Worm (Caenorhabditis elegans) whole organism, L2 larva: ENCODE results near the gene F27B10.1.
"Not testable (repeated sequence)": the region's sequence is repeated elsewhere in the genome, so short reads cannot be mapped to it uniquely, and the experiment has no call there.

Experiments
- C34F6.9 ChIP-seq: fragments of 150-350 bp; optimal IDR thresholded peaks from 2 replicates; lab custom pipeline; 2014; ENCODE audit warnings: missing biosample characterization, missing genetic modification characterization
- F13H6.1 ChIP-seq: sonication (generic microtip); optimal IDR thresholded peaks from 2 replicates; lab custom pipeline; 2016; ENCODE audit warnings: missing genetic modification characterization, missing compliant biosample characterization
- R02D3.7 ChIP-seq: fragments of 150-350 bp; optimal IDR thresholded peaks from 2 replicates; lab custom pipeline; 2014; ENCODE audit warnings: missing biosample characterization, missing genetic modification characterization
- ZK546.5 ChIP-seq: sonication (generic microtip); optimal IDR thresholded peaks from 2 replicates; lab custom pipeline; 2017; ENCODE audit warnings: missing biosample characterization, missing genetic modification characterization
- aly-2 ChIP-seq: fragments of 150-350 bp; optimal IDR thresholded peaks from 2 replicates; lab custom pipeline; 2014; ENCODE audit warnings: missing biosample characterization, missing genetic modification characterization
- ama-1 ChIP-seq: fragments of 150-350 bp; optimal IDR thresholded peaks from 2 replicates; lab custom pipeline; 2018; ENCODE audit warnings: inconsistent platforms
- ceh-16 ChIP-seq: fragments of 150-350 bp; optimal IDR thresholded peaks from 2 replicates; lab custom pipeline; 2014; ENCODE audit warnings: missing biosample characterization, missing genetic modification characterization
- ceh-82 ChIP-seq: fragments of 150-350 bp; optimal IDR thresholded peaks from 2 replicates; lab custom pipeline; 2014; ENCODE audit warnings: missing biosample characterization, missing genetic modification characterization
- crh-2 ChIP-seq: sonication (generic microtip); optimal IDR thresholded peaks from 2 replicates; lab custom pipeline; 2017; ENCODE audit warnings: missing biosample characterization, missing genetic modification characterization
- egl-27 ChIP-seq: sonication (generic microtip); optimal IDR thresholded peaks from 3 replicates; lab custom pipeline; 2017; ENCODE audit warnings: missing biosample characterization, missing genetic modification reagents, missing genetic modification characterization
- elt-1 ChIP-seq: fragments of 150-350 bp; optimal IDR thresholded peaks from 2 replicates; lab custom pipeline; 2014; ENCODE audit warnings: missing biosample characterization, missing genetic modification characterization
- elt-3 ChIP-seq: sonication (generic microtip); optimal IDR thresholded peaks from 2 replicates; lab custom pipeline; 2017; ENCODE audit warnings: missing biosample characterization, missing genetic modification characterization
- fos-1 ChIP-seq: fragments of 150-350 bp; optimal IDR thresholded peaks from 2 replicates; lab custom pipeline; 2014; ENCODE audit warnings: missing biosample characterization, missing genetic modification characterization
- lin-11 ChIP-seq: fragments of 150-350 bp; sonication (generic microtip); optimal IDR thresholded peaks from 2 replicates; lab custom pipeline; 2014; ENCODE audit warnings: missing biosample characterization, missing genetic modification characterization, inconsistent platforms, mixed read lengths
- lin-13 ChIP-seq: fragments of 150-350 bp; optimal IDR thresholded peaks from 2 replicates; lab custom pipeline; 2014; ENCODE audit warnings: missing biosample characterization, missing genetic modification reagents, missing genetic modification characterization
- lin-39 ChIP-seq: fragments of 150-350 bp; optimal IDR thresholded peaks from 2 replicates; lab custom pipeline; 2014; ENCODE audit warnings: missing biosample characterization, missing genetic modification reagents, missing genetic modification characterization
- mbf-1 ChIP-seq: sonication (generic microtip); optimal IDR thresholded peaks from 2 replicates; lab custom pipeline; 2017; ENCODE audit warnings: missing biosample characterization, missing genetic modification characterization
- mdl-1 ChIP-seq, 2 experiments: fragments of 150-350 bp in 1 of 2; sonication (generic microtip) in 1 of 2; optimal IDR thresholded peaks; 2 replicates each; lab custom pipeline; 2017; ENCODE audit warnings: missing biosample characterization in 2 of 2, missing genetic modification characterization in 2 of 2
- nhr-10 ChIP-seq: sonication (generic microtip); optimal IDR thresholded peaks from 2 replicates; lab custom pipeline; 2017; ENCODE audit warnings: missing biosample characterization, missing genetic modification characterization
- nhr-129 ChIP-seq: fragments of 150-350 bp; optimal IDR thresholded peaks from 2 replicates; lab custom pipeline; 2014; ENCODE audit warnings: missing biosample characterization, missing genetic modification characterization
- nhr-237 ChIP-seq: fragments of 150-350 bp; optimal IDR thresholded peaks from 2 replicates; lab custom pipeline; 2014; ENCODE audit warnings: missing biosample characterization, missing genetic modification characterization
- nhr-6 ChIP-seq: fragments of 150-350 bp; optimal IDR thresholded peaks from 2 replicates; lab custom pipeline; 2014; ENCODE audit warnings: missing biosample characterization, missing genetic modification characterization
- peb-1 ChIP-seq: fragments of 150-350 bp; optimal IDR thresholded peaks from 2 replicates; lab custom pipeline; 2014; ENCODE audit warnings: missing biosample characterization, missing genetic modification characterization
- sma-3 ChIP-seq: sonication (generic microtip); optimal IDR thresholded peaks from 2 replicates; lab custom pipeline; 2016; ENCODE audit warnings: missing genetic modification reagents, missing genetic modification characterization, missing compliant biosample characterization
- sma-9 ChIP-seq, 2 experiments: fragments of 150-350 bp in 1 of 2; sonication (generic microtip) in 1 of 2; optimal IDR thresholded peaks; 2 replicates each; lab custom pipeline; 2014 to 2016; ENCODE audit warnings: missing genetic modification characterization in 2 of 2, mild to moderate bottlenecking in 1 of 2, missing biosample characterization in 1 of 2, missing compliant biosample characterization in 1 of 2, missing genetic modification reagents in 1 of 2, moderate library complexity in 1 of 2
- unc-39 ChIP-seq: fragments of 150-350 bp; optimal IDR thresholded peaks from 2 replicates; lab custom pipeline; 2014; ENCODE audit warnings: missing biosample characterization, missing genetic modification characterization
- unc-55 ChIP-seq: fragments of 150-350 bp; sonication (generic microtip); optimal IDR thresholded peaks from 3 replicates; lab custom pipeline; 2014; ENCODE audit warnings: missing biosample characterization, missing genetic modification reagents, missing genetic modification characterization
- zag-1 ChIP-seq: fragments of 150-350 bp; optimal IDR thresholded peaks from 2 replicates; lab custom pipeline; 2014; ENCODE audit warnings: missing biosample characterization, missing genetic modification characterization
- ztf-4 ChIP-seq: fragments of 150-350 bp; optimal IDR thresholded peaks from 2 replicates; lab custom pipeline; 2014; ENCODE audit warnings: missing biosample characterization, missing genetic modification characterization

The F27B10.1 gene

ce11 chrV:7062790-7063189 is 9.6 kb upstream of the F27B10.1 start, which contains the start of gene tmem-258:
Gene tmem-258, plus strand, starts transcription at chrV:7063174.
- not testable (repeated sequence) for TF ChIP-seq nhr-6 (tag; lab: Kevin White, UChicago); lin-13; elt-1 (tag; lab: Kevin White, UChicago)

ce11 chrV:7065226-7065625 is 7.2 kb upstream of the F27B10.1 start, which contains the start of gene Y57E12AR.1:
Gene Y57E12AR.1, minus strand, starts transcription at chrV:7065326.
- TF ChIP-seq peb-1 (tag; lab: Kevin White, UChicago) (no peak), zag-1 (tag; lab: Kevin White, UChicago) (no peak), nhr-10 (tag; lab: Kevin White, UChicago) (no peak), F13H6.1 (tag; lab: Kevin White, UChicago) (no peak), ceh-16 (tag; lab: Kevin White, UChicago) (no peak), lin-11 (no peak), aly-2 (no peak), elt-1 (tag; lab: Kevin White, UChicago) (no peak), unc-39 (no peak), ceh-82 (tag; lab: Kevin White, UChicago) (no peak), lin-13 (no peak), sma-3 (GFP tag; lab: Kevin White, UChicago) (no peak), nhr-237 (tag; lab: Kevin White, UChicago) (no peak)

ce11 chrV:7068861-7069260 is 3.5 kb upstream of the F27B10.1 start:
- TF ChIP-seq mbf-1 (tag; lab: Kevin White, UChicago) = no peak
- no peak for TF ChIP-seq ceh-16 (tag; lab: Kevin White, UChicago)
- TF ChIP-seq sma-3 (GFP tag; lab: Kevin White, UChicago) = no peak
- TF ChIP-seq F13H6.1 (tag; lab: Kevin White, UChicago) = no peak
- TF ChIP-seq unc-55 (GFP tag; lab: Kevin White, UChicago) = no peak
- no peak for TF ChIP-seq ama-1

ce11 chrV:7069605-7070004 is 2.8 kb upstream of the F27B10.1 start:
- TF ChIP-seq F13H6.1 (tag; lab: Kevin White, UChicago) (no peak), peb-1 (tag; lab: Kevin White, UChicago) (no peak), elt-1 (tag; lab: Kevin White, UChicago) (no peak), zag-1 (tag; lab: Kevin White, UChicago) (no peak), nhr-10 (tag; lab: Kevin White, UChicago) (no peak), nhr-129 (tag; lab: Kevin White, UChicago) (no peak), sma-9 (GFP tag; optimal IDR thresholded peaks at IDR 0.05; lab: Kevin White, UChicago) (no peak), sma-9 (tag; optimal IDR thresholded peaks at IDR 0.05; lab: Kevin White, UChicago) (no peak)

- TF ChIP-seq lin-39 = no peak
- peak; percentile 30 for TF ChIP-seq fos-1
These were observed 3.2 kb downstream of the F27B10.1 start, which contains the start of gene npa-1 for ce11 chrV:7075646-7076045. Gene npa-1, plus strand, starts transcription at chrV:7075787.

ce11 chrV:7076161-7076560 is 3.8 kb downstream of the F27B10.1 start:
- TF ChIP-seq fos-1 (peak; percentile 8), sma-9 (GFP tag; optimal IDR thresholded peaks at IDR 0.05; lab: Kevin White, UChicago) (peak; percentile 35), sma-9 (tag; optimal IDR thresholded peaks at IDR 0.05; lab: Kevin White, UChicago) (no peak), C34F6.9 (tag; lab: Kevin White, UChicago) (no peak), nhr-129 (tag; lab: Kevin White, UChicago) (peak; percentile 58), egl-27 (no peak), unc-55 (GFP tag; lab: Kevin White, UChicago) (no peak), crh-2 (tag; lab: Kevin White, UChicago) (peak; percentile 62)

ce11 chrV:7078765-7079164 is 6.4 kb downstream of the F27B10.1 start:
- TF ChIP-seq zag-1 (tag; lab: Kevin White, UChicago) (no peak), lin-13 (no peak), mbf-1 (tag; lab: Kevin White, UChicago) (no peak), elt-3 (tag; lab: Kevin White, UChicago) (no peak), unc-39 (no peak), ZK546.5 (no peak), F13H6.1 (tag; lab: Kevin White, UChicago) (no peak), nhr-6 (tag; lab: Kevin White, UChicago) (no peak), unc-55 (GFP tag; lab: Kevin White, UChicago) (no peak), nhr-129 (tag; lab: Kevin White, UChicago) (no peak), nhr-10 (tag; lab: Kevin White, UChicago) (no peak), R02D3.7 (no peak), mdl-1 (tag; optimal IDR thresholded peaks at IDR 0.05; lab: Kevin White, UChicago) (no peak), ceh-16 (tag; lab: Kevin White, UChicago) (no peak), nhr-237 (tag; lab: Kevin White, UChicago) (no peak), sma-3 (GFP tag; lab: Kevin White, UChicago) (no peak), peb-1 (tag; lab: Kevin White, UChicago) (no peak), ztf-4 (tag; lab: Kevin White, UChicago) (no peak)
